Worm (Caenorhabditis elegans) whole organism, L2 larva: ENCODE results near the gene vglu-3.

Source experiments
- C34F6.9 ChIP-seq: fragments of 150-350 bp; optimal IDR thresholded peaks from 2 replicates; lab custom pipeline; 2014; ENCODE audit warnings: missing biosample characterization, missing genetic modification characterization
- F13H6.1 ChIP-seq: sonication (generic microtip); optimal IDR thresholded peaks from 2 replicates; lab custom pipeline; 2016; ENCODE audit warnings: missing genetic modification characterization, missing compliant biosample characterization
- R02D3.7 ChIP-seq: fragments of 150-350 bp; optimal IDR thresholded peaks from 2 replicates; lab custom pipeline; 2014; ENCODE audit warnings: missing biosample characterization, missing genetic modification characterization
- ZK546.5 ChIP-seq: sonication (generic microtip); optimal IDR thresholded peaks from 2 replicates; lab custom pipeline; 2017; ENCODE audit warnings: missing biosample characterization, missing genetic modification characterization
- alr-1 ChIP-seq: fragments of 150-350 bp; optimal IDR thresholded peaks from 2 replicates; lab custom pipeline; 2014; ENCODE audit warnings: missing biosample characterization, missing genetic modification characterization
- aly-2 ChIP-seq: fragments of 150-350 bp; optimal IDR thresholded peaks from 2 replicates; lab custom pipeline; 2014; ENCODE audit warnings: missing biosample characterization, missing genetic modification characterization
- ama-1 ChIP-seq: fragments of 150-350 bp; optimal IDR thresholded peaks from 2 replicates; lab custom pipeline; 2018; ENCODE audit warnings: inconsistent platforms
- blmp-1 ChIP-seq: sonication (generic microtip); optimal IDR thresholded peaks from 2 replicates; lab custom pipeline; 2017; ENCODE audit warnings: missing genetic modification characterization, mild to moderate bottlenecking, missing compliant biosample characterization, antibody characterized with exemption, moderate library complexity; ENCODE audit not compliant: insufficient read depth
- ceh-16 ChIP-seq: fragments of 150-350 bp; optimal IDR thresholded peaks from 2 replicates; lab custom pipeline; 2014; ENCODE audit warnings: missing biosample characterization, missing genetic modification characterization
- ceh-82 ChIP-seq: fragments of 150-350 bp; optimal IDR thresholded peaks from 2 replicates; lab custom pipeline; 2014; ENCODE audit warnings: missing biosample characterization, missing genetic modification characterization
- crh-2 ChIP-seq: sonication (generic microtip); optimal IDR thresholded peaks from 2 replicates; lab custom pipeline; 2017; ENCODE audit warnings: missing biosample characterization, missing genetic modification characterization
- dmd-4 ChIP-seq: sonication (generic microtip); optimal IDR thresholded peaks from 2 replicates; lab custom pipeline; 2017; ENCODE audit warnings: missing biosample characterization, missing genetic modification characterization
- egl-27 ChIP-seq: sonication (generic microtip); optimal IDR thresholded peaks from 3 replicates; lab custom pipeline; 2017; ENCODE audit warnings: missing biosample characterization, missing genetic modification reagents, missing genetic modification characterization
- elt-1 ChIP-seq: fragments of 150-350 bp; optimal IDR thresholded peaks from 2 replicates; lab custom pipeline; 2014; ENCODE audit warnings: missing biosample characterization, missing genetic modification characterization
- gmeb-1 ChIP-seq: fragments of 150-350 bp; optimal IDR thresholded peaks from 2 replicates; lab custom pipeline; 2014; ENCODE audit warnings: missing biosample characterization, missing genetic modification characterization
- lin-11 ChIP-seq: fragments of 150-350 bp; sonication (generic microtip); optimal IDR thresholded peaks from 2 replicates; lab custom pipeline; 2014; ENCODE audit warnings: missing biosample characterization, missing genetic modification characterization, inconsistent platforms, mixed read lengths
- lin-13 ChIP-seq: fragments of 150-350 bp; optimal IDR thresholded peaks from 2 replicates; lab custom pipeline; 2014; ENCODE audit warnings: missing biosample characterization, missing genetic modification reagents, missing genetic modification characterization
- lin-39 ChIP-seq: fragments of 150-350 bp; optimal IDR thresholded peaks from 2 replicates; lab custom pipeline; 2014; ENCODE audit warnings: missing biosample characterization, missing genetic modification reagents, missing genetic modification characterization
- lsy-2 ChIP-seq, 2 experiments: fragments of 150-350 bp in 1 of 2; sonication (generic microtip) in 1 of 2; optimal IDR thresholded peaks; 2 replicates each; lab custom pipeline; 2014 to 2017; ENCODE audit warnings: missing biosample characterization in 2 of 2, missing genetic modification characterization in 2 of 2
- mbf-1 ChIP-seq: sonication (generic microtip); optimal IDR thresholded peaks from 2 replicates; lab custom pipeline; 2017; ENCODE audit warnings: missing biosample characterization, missing genetic modification characterization
- mdl-1 ChIP-seq, 2 experiments: fragments of 150-350 bp in 1 of 2; sonication (generic microtip) in 1 of 2; optimal IDR thresholded peaks; 2 replicates each; lab custom pipeline; 2017; ENCODE audit warnings: missing biosample characterization in 2 of 2, missing genetic modification characterization in 2 of 2
- nhr-10 ChIP-seq: sonication (generic microtip); optimal IDR thresholded peaks from 2 replicates; lab custom pipeline; 2017; ENCODE audit warnings: missing biosample characterization, missing genetic modification characterization
- nhr-11 ChIP-seq: fragments of 150-350 bp; optimal IDR thresholded peaks from 2 replicates; lab custom pipeline; 2014; ENCODE audit warnings: missing biosample characterization, missing genetic modification characterization
- nhr-12 ChIP-seq: fragments of 150-350 bp; optimal IDR thresholded peaks from 2 replicates; lab custom pipeline; 2014; ENCODE audit warnings: missing biosample characterization, missing genetic modification characterization
- nhr-129 ChIP-seq: fragments of 150-350 bp; optimal IDR thresholded peaks from 2 replicates; lab custom pipeline; 2014; ENCODE audit warnings: missing biosample characterization, missing genetic modification characterization
- nhr-21 ChIP-seq: fragments of 150-350 bp; optimal IDR thresholded peaks from 2 replicates; lab custom pipeline; 2014; ENCODE audit warnings: missing biosample characterization, missing genetic modification characterization
- nhr-23 ChIP-seq: fragments of 150-350 bp; optimal IDR thresholded peaks from 2 replicates; lab custom pipeline; 2014; ENCODE audit warnings: missing biosample characterization, missing genetic modification reagents, missing genetic modification characterization
- nhr-237 ChIP-seq: fragments of 150-350 bp; optimal IDR thresholded peaks from 2 replicates; lab custom pipeline; 2014; ENCODE audit warnings: missing biosample characterization, missing genetic modification characterization
- nhr-25 ChIP-seq: fragments of 150-350 bp; sonication (generic microtip); optimal IDR thresholded peaks from 3 replicates; lab custom pipeline; 2014; ENCODE audit warnings: missing biosample characterization, missing genetic modification characterization
- nhr-6 ChIP-seq: fragments of 150-350 bp; optimal IDR thresholded peaks from 2 replicates; lab custom pipeline; 2014; ENCODE audit warnings: missing biosample characterization, missing genetic modification characterization
- nhr-77 ChIP-seq: fragments of 150-350 bp; optimal IDR thresholded peaks from 2 replicates; lab custom pipeline; 2014; ENCODE audit warnings: missing biosample characterization, missing genetic modification characterization
- peb-1 ChIP-seq: fragments of 150-350 bp; optimal IDR thresholded peaks from 2 replicates; lab custom pipeline; 2014; ENCODE audit warnings: missing biosample characterization, missing genetic modification characterization
- sem-4 ChIP-seq: fragments of 150-350 bp; optimal IDR thresholded peaks from 2 replicates; lab custom pipeline; 2014; ENCODE audit warnings: missing biosample characterization, missing genetic modification reagents, missing genetic modification characterization
- skn-1 ChIP-seq: sonication (generic microtip); optimal IDR thresholded peaks from 2 replicates; lab custom pipeline; 2017; ENCODE audit warnings: missing biosample characterization, missing genetic modification characterization
- sma-3 ChIP-seq: sonication (generic microtip); optimal IDR thresholded peaks from 2 replicates; lab custom pipeline; 2016; ENCODE audit warnings: missing genetic modification reagents, missing genetic modification characterization, missing compliant biosample characterization
- sma-9 ChIP-seq, 2 experiments: fragments of 150-350 bp in 1 of 2; sonication (generic microtip) in 1 of 2; optimal IDR thresholded peaks; 2 replicates each; lab custom pipeline; 2014 to 2016; ENCODE audit warnings: missing genetic modification characterization in 2 of 2, mild to moderate bottlenecking in 1 of 2, missing biosample characterization in 1 of 2, missing compliant biosample characterization in 1 of 2, missing genetic modification reagents in 1 of 2, moderate library complexity in 1 of 2
- snpc-4 ChIP-seq: fragments of 150-350 bp; optimal IDR thresholded peaks from 2 replicates; lab custom pipeline; 2014; ENCODE audit warnings: missing biosample characterization, missing genetic modification characterization
- unc-39 ChIP-seq: fragments of 150-350 bp; optimal IDR thresholded peaks from 2 replicates; lab custom pipeline; 2014; ENCODE audit warnings: missing biosample characterization, missing genetic modification characterization
- unc-55 ChIP-seq: fragments of 150-350 bp; sonication (generic microtip); optimal IDR thresholded peaks from 3 replicates; lab custom pipeline; 2014; ENCODE audit warnings: missing biosample characterization, missing genetic modification reagents, missing genetic modification characterization
- unc-62 ChIP-seq: fragments of 150-350 bp; optimal IDR thresholded peaks from 2 replicates; lab custom pipeline; 2014; ENCODE audit warnings: missing biosample characterization, missing genetic modification reagents, missing genetic modification characterization
- zag-1 ChIP-seq: fragments of 150-350 bp; optimal IDR thresholded peaks from 2 replicates; lab custom pipeline; 2014; ENCODE audit warnings: missing biosample characterization, missing genetic modification characterization
- ztf-1 ChIP-seq: fragments of 200-800 bp; sonication (Bioruptor generic); conservative IDR thresholded peaks from 2 replicates; pipeline ENCODE4 v1.3.6; 2022; ENCODE audit warnings: missing genetic modification characterization, missing compliant biosample characterization
- ztf-11 ChIP-seq: sonication (generic microtip); optimal IDR thresholded peaks from 2 replicates; lab custom pipeline; 2017; ENCODE audit warnings: missing biosample characterization, missing genetic modification characterization
- ztf-4 ChIP-seq: fragments of 150-350 bp; optimal IDR thresholded peaks from 2 replicates; lab custom pipeline; 2014; ENCODE audit warnings: missing biosample characterization, missing genetic modification characterization

Gene vglu-3

DNA sequence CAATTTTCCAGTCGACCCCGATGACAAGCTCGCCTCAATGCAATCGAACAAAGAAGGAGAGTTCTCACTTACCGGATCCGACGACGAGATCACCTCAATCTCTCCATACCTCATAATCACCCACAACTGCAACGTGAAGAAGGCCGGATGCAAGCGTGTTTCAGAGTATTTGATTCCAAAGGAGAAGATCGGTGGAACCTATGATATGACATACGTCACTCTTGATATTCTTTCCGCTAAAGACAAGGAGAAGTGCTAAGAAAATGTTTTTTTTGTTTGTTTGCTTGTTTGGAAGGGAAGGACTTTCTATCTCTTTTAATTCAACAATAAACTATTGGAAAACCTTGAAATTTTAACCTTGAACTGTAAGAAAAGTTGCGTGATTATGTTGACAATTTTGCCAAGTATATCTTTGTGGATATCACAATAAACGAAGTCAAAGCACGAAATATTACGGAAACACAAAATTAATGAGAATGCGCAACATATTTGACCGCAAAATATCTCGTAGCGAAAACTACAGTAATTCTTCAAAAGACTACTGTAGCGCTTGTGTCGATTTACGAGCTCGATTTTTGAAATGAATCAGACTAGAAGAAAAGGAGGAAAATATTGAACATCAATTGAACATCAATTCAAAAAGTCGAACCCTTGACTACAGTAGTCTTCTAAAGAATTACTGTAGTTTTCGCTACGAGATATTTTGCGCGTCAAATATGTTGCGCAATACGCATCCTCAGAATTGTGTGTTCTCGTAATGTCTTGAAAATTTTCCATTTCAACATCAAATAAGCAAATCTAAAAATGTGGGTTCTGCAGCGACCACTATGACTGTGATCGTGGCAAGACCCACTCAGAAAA, 39.0 kb downstream of the vglu-3 start:
- no peak for TF ChIP-seq ceh-16 (tag; lab: Kevin White, UChicago)
- TF ChIP-seq crh-2 (tag; lab: Kevin White, UChicago): peak; percentile 24
- no peak for TF ChIP-seq nhr-77 (tag; lab: Kevin White, UChicago)
- no peak for TF ChIP-seq unc-55 (GFP tag; lab: Kevin White, UChicago)
- no peak for TF ChIP-seq dmd-4 (tag; lab: Kevin White, UChicago)
- no peak for TF ChIP-seq zag-1
- peak; percentile 0 for TF ChIP-seq nhr-6 (tag; lab: Kevin White, UChicago)
- TF ChIP-seq mdl-1 (tag; optimal IDR thresholded peaks at IDR 0.05; lab: Kevin White, UChicago): no peak
- peak; percentile 18 for TF ChIP-seq nhr-21 (tag; lab: Kevin White, UChicago)
- TF ChIP-seq nhr-25 (tag; lab: Kevin White, UChicago): peak; percentile 80
- TF ChIP-seq unc-62 (GFP tag; lab: Kevin White, UChicago): no peak
- TF ChIP-seq blmp-1 (tag; lab: Kevin White, UChicago): peak; percentile 41
- TF ChIP-seq nhr-12 (tag; lab: Kevin White, UChicago): no peak
- TF ChIP-seq nhr-11: no peak
- peak; percentile 31 for TF ChIP-seq lin-13 (GFP tag; lab: Kevin White, UChicago)
- TF ChIP-seq sma-3 (GFP tag; lab: Kevin White, UChicago): peak; percentile 44
- no peak for TF ChIP-seq unc-39
- TF ChIP-seq ZK546.5 (tag; lab: Kevin White, UChicago): no peak
- TF ChIP-seq lin-39 (tag; lab: Kevin White, UChicago): no peak
- TF ChIP-seq egl-27 (tag; lab: Kevin White, UChicago): no peak
- TF ChIP-seq nhr-10 (tag; lab: Kevin White, UChicago): no peak
- TF ChIP-seq gmeb-1 (tag; lab: Kevin White, UChicago): no peak
- no peak for TF ChIP-seq lsy-2 (tag; optimal IDR thresholded peaks at IDR 0.05; lab: Kevin White, UChicago)
- peak; percentile 43 for TF ChIP-seq ztf-4 (tag; lab: Kevin White, UChicago)
- TF ChIP-seq aly-2 (tag; lab: Kevin White, UChicago): no peak
- TF ChIP-seq alr-1 (tag; lab: Kevin White, UChicago): no peak
- no peak for TF ChIP-seq ama-1
- TF ChIP-seq sem-4: no peak

DNA sequence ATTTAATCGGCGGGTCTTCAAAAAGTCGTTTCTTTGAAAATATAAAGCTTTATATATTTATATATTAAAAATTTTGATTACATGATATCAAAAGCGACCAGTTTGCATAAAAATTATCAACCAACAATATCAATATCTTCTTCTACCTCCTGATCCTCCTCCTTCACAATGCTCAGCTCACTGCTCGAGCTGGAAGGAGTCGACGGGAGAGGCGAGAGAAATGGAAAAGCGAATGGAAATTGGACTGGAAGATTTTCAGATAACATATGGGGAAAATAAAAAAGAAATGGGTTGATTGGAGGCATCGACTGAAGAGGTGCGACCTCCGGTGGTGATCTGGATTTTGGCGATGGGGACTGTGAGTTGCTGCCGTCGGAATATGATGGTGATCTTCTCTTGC, 39.8 kb downstream of the vglu-3 start:
- TF ChIP-seq nhr-237 (no peak), ztf-11 (tag; lab: Kevin White, UChicago) (no peak), mbf-1 (no peak), ztf-1 (no peak), unc-62 (GFP tag; lab: Kevin White, UChicago) (no peak), elt-1 (tag; lab: Kevin White, UChicago) (no peak), nhr-11 (no peak), alr-1 (tag; lab: Kevin White, UChicago) (no peak), unc-39 (no peak), ztf-4 (tag; lab: Kevin White, UChicago) (no peak), peb-1 (tag; lab: Kevin White, UChicago) (no peak), nhr-129 (tag; lab: Kevin White, UChicago) (no peak), dmd-4 (tag; lab: Kevin White, UChicago) (no peak), nhr-23 (tag; lab: Kevin White, UChicago) (no peak), C34F6.9 (tag; lab: Kevin White, UChicago) (no peak), F13H6.1 (tag; lab: Kevin White, UChicago) (no peak)
- TF ChIP-seq, all 48 proteins: peak for 0

DNA sequence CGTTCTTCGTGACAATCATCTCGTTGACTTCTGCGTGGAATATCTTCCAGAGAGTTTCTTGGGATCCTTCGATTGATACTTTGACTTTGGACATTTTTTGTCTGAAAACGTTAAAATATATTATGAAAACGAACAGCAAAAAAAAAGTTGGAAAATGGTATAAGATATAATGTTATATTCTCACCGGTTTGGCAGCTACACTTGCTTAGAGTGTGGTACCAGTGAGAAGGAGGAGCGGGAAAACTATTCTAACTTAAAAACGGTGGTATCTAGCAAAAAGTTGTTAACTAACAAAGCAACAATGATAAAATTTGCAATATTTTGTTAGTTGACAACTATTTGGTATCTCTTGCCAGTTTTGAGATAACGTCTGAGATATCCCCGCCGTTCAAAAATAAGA, 41.6 kb downstream of the vglu-3 start, which contains the start of gene tbx-9:
Gene tbx-9 (minus strand): TSS at position 101 of the 400 bp plus-strand sequence.
- no peak for TF ChIP-seq ceh-82 (tag; lab: Kevin White, UChicago)
- TF ChIP-seq lin-39 (tag; lab: Kevin White, UChicago): no peak
- no peak for TF ChIP-seq nhr-77 (tag; lab: Kevin White, UChicago)
- no peak for TF ChIP-seq R02D3.7 (tag; lab: Kevin White, UChicago)
- no peak for TF ChIP-seq nhr-21 (tag; lab: Kevin White, UChicago)
- TF ChIP-seq blmp-1 (tag; lab: Kevin White, UChicago): no peak
- TF ChIP-seq sma-3 (GFP tag; lab: Kevin White, UChicago): no peak
- no peak for TF ChIP-seq nhr-237
- TF ChIP-seq snpc-4: no peak
- no peak for TF ChIP-seq skn-1
- no peak for TF ChIP-seq F13H6.1 (tag; lab: Kevin White, UChicago)
- no peak for TF ChIP-seq lin-11
- TF ChIP-seq nhr-11: no peak
- no peak for TF ChIP-seq gmeb-1 (tag; lab: Kevin White, UChicago)
- TF ChIP-seq sma-9 (GFP tag; optimal IDR thresholded peaks at IDR 0.05; lab: Kevin White, UChicago): no peak
- TF ChIP-seq sma-9 (tag; optimal IDR thresholded peaks at IDR 0.05; lab: Kevin White, UChicago): no peak
- TF ChIP-seq ama-1: no peak
- no peak for TF ChIP-seq sem-4
- TF ChIP-seq nhr-129 (tag; lab: Kevin White, UChicago): no peak
